Fruit fly (Drosophila melanogaster): ENCODE measurements around the gene ATP6AP2.

The ATP6AP2 gene

DNA sequence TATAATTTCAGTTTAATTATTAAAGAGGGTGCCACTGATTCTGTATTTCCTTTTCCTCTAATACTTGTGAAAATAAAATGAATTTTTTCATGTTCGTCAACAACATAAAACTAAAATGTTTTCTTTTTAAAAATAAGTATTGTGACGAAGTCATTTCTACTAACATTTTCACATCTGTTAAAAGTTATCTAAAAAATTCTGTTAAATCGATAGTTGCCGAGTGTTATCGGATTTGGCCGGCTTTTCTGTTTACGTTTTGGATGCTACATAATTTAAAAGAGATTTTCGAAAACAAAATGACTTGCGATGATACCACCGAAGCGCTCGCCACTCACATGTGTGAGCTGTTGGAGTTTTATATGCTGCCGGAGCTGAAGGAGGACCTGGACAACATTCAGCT is 5.6 kb upstream of the ATP6AP2 start, which contains the start of gene CG16734:
Gene CG16734, plus strand, starts transcription at position 255 of the 400 bp plus-strand sequence.
- TF ChIP-seq CG17801 (GFP tag; optimal IDR thresholded peaks at IDR 0.05; ENCODE audit: partially characterized antibody): no peak

DNA sequence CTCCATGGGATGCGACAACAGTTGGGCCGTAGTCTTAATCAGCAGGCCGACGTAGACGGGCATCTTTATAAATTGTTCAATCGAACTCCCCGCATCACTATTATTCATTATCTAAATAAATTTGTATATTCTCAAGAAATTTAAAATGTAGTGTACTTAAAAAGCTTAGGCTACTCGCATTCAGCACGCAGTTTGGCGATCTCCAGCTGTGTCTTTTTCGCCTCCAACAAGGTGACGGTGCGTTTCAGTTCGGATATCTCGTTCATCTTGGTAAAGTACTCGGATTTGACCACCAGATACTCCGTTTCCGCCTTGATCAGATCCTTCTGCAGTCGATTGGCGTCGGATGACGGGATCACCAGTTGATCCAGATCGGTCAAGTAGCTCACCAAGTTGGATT is 2.8 kb upstream of the ATP6AP2 start, which contains the start of gene CG16736:
Gene CG16736, minus strand, starts transcription at position 101 of the 400 bp plus-strand sequence.
- TF ChIP-seq CG17801 (GFP tag; optimal IDR thresholded peaks at IDR 0.05; ENCODE audit: partially characterized antibody): no peak

dm6 chr3R:9258252-9259225 is 1.9 kb upstream of the ATP6AP2 start, which contains the start of the genes Ibf2 and Ibf1:
Ibf2 (minus strand) TSS chr3R:9258501.
Ibf1 (plus strand) TSS chr3R:9258964.
- TF ChIP-seq CG17801 (GFP tag; optimal IDR thresholded peaks at IDR 0.05; ENCODE audit: partially characterized antibody): no peak

dm6 chr3R:9264042-9264441 is 3.6 kb downstream of the ATP6AP2 start, which contains the start of gene sage:
sage (minus strand) TSS chr3R:9264142.
- TF ChIP-seq CG17801 (GFP tag; optimal IDR thresholded peaks at IDR 0.05; ENCODE audit: partially characterized antibody): no peak

DNA sequence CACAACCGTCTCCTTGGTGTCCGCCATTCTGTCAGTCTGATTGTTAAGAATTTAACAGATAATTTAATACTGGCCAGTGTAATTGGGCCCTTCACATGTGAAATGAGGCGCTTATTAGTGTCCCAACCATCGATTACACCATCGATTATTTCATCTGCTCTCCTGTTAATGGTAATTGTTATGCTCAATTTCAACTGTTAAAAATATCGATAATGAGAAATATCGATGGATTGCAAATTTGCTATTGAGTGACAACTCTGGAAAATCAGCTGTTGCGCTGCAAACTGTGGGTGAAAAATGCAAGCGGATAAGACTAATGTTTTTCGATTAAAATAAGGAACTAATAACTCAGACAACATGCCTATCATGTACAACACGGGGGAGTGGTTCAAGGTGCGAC is 6.3 kb downstream of the ATP6AP2 start, which contains the start of the genes TrpRS and Vps16A:
Gene TrpRS, minus strand, starts transcription at position 140 of the 400 bp plus-strand sequence.
Gene Vps16A, plus strand, starts transcription at position 255 of the 400 bp plus-strand sequence.
- peak; percentile 41 for TF ChIP-seq CG17801 (GFP tag; optimal IDR thresholded peaks at IDR 0.05; ENCODE audit: partially characterized antibody)

DNA sequence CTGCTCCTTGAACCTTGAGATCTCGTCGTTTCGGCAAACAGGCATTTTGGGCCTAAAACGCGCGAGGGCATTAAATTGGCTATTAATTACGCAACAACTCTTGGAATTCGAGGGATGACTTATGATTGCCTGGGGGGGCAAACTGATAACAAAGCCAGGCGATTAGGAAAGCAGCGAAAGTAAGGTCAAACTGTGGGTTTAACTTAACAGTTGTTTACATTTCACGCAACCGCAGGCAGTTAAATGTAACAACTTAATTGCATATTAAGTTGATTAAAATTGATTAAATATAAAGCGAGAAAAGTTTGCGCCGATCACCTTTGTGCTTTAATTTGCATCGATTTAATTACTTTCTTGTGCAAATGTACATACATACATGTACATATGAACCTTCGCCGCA is 27.3 kb downstream of the ATP6AP2 start:
- no peak for TF ChIP-seq CG17801 (GFP tag; optimal IDR thresholded peaks at IDR 0.05; ENCODE audit: partially characterized antibody)

DNA sequence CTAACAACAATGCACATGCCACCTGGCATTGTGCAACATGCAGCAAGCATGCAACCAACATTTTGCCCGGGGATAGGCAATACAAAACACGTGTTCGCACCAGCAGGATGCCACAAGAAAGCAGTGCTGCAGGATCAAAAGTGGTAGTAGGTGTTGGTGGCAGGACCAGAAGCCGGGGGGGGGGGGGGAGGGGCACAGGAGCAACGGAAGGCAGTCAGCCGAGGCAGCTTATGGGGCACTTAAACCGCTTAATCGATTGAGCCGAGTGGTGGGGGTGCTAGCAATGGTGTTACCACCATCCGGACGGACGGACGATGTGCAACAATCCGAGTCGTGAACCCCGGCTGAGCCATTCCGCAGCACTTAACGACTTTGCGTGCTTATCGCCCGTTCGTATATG is 36.7 kb downstream of the ATP6AP2 start:
- no peak for TF ChIP-seq CG17801 (GFP tag; optimal IDR thresholded peaks at IDR 0.05; ENCODE audit: partially characterized antibody)

All from ovary, adult (tissue).